Worm (Caenorhabditis elegans) whole organism, L4/young adult: ENCODE data around the gene str-222.

ENCODE experiments used
- W03F9.2 ChIP-seq: fragments of 150-350 bp; optimal IDR thresholded peaks from 2 replicates; lab custom pipeline; 2014; ENCODE audit warnings: missing biosample characterization, missing genetic modification characterization
- dao-5 ChIP-seq: sonication (generic microtip); optimal IDR thresholded peaks from 2 replicates; lab custom pipeline; 2016; ENCODE audit warnings: missing genotype, missing genetic modification characterization, moderate library complexity, missing compliant biosample characterization
- him-1 ChIP-seq: sonication (generic microtip); optimal IDR thresholded peaks from 2 replicates; lab custom pipeline; 2016; ENCODE audit warnings: missing genotype, missing genetic modification reagents, missing genetic modification characterization, missing compliant biosample characterization

- TF ChIP-seq him-1 (no peak), W03F9.2 (tag; lab: Kevin White, UChicago) (no peak), dao-5 (no peak)
Observed at ce11 chrV:1621494-1621893, 14.5 kb upstream of the str-222 start, which contains the start of gene nhr-117.
